Worm (Caenorhabditis elegans): ENCODE results near the gene Y9C12A.1.

The Y9C12A.1 gene

ce11 chrX:726295-726694, 43.7 kb upstream of the Y9C12A.1 start:
- TF ChIP-seq elt-1 (tag; optimal IDR thresholded peaks at IDR 0.05) (no peak), fos-1 (tag; optimal IDR thresholded peaks at IDR 0.05) (peak; percentile 47), crh-2 (tag; optimal IDR thresholded peaks at IDR 0.05) (peak; percentile 2), ztf-1 (GFP tag; conservative IDR thresholded peaks at IDR 0.05) (no peak), C34F6.9 (tag; optimal IDR thresholded peaks at IDR 0.05) (peak; percentile 4), lin-11 (tag; optimal IDR thresholded peaks at IDR 0.05) (no peak), ztf-4 (tag; optimal IDR thresholded peaks at IDR 0.05) (no peak)

- TF ChIP-seq snpc-4 (tag; optimal IDR thresholded peaks at IDR 0.05) (no peak), ZK546.5 (tag; optimal IDR thresholded peaks at IDR 0.05) (no peak), lin-39 (tag; optimal IDR thresholded peaks at IDR 0.05) (no peak), F13H6.1 (tag; optimal IDR thresholded peaks at IDR 0.05) (no peak), elt-1 (tag; optimal IDR thresholded peaks at IDR 0.05) (no peak), ama-1 (optimal IDR thresholded peaks at IDR 0.05) (no peak), alr-1 (tag; optimal IDR thresholded peaks at IDR 0.05) (no peak), blmp-1 (tag; optimal IDR thresholded peaks at IDR 0.05; ENCODE audit: insufficient read depth) (no peak), aly-2 (tag; optimal IDR thresholded peaks at IDR 0.05) (no peak), mdl-1 (tag; optimal IDR thresholded peaks at IDR 0.05) (no peak), egl-27 (tag; optimal IDR thresholded peaks at IDR 0.05) (no peak), nhr-10 (tag; optimal IDR thresholded peaks at IDR 0.05) (no peak), nhr-6 (tag; optimal IDR thresholded peaks at IDR 0.05) (no peak), peb-1 (tag; optimal IDR thresholded peaks at IDR 0.05) (no peak)
Observed at ce11 chrX:725868-726267, 43.3 kb upstream of the Y9C12A.1 start, which contains the start of gene sli-1. Gene sli-1, minus strand, starts transcription at chrX:725968.

ce11 chrX:714398-714797, 31.8 kb upstream of the Y9C12A.1 start, which contains the start of gene irk-2:
Gene irk-2, minus strand, starts transcription at chrX:714498.
- TF ChIP-seq peb-1 (tag; optimal IDR thresholded peaks at IDR 0.05) (no peak), sma-3 (GFP tag; optimal IDR thresholded peaks at IDR 0.05) (no peak), lin-11 (tag; optimal IDR thresholded peaks at IDR 0.05) (no peak), nhr-129 (tag; optimal IDR thresholded peaks at IDR 0.05) (no peak), R02D3.7 (tag; optimal IDR thresholded peaks at IDR 0.05) (no peak), unc-55 (GFP tag; optimal IDR thresholded peaks at IDR 0.05) (no peak), nhr-6 (tag; optimal IDR thresholded peaks at IDR 0.05) (no peak), Y55F3AM.14 (GFP tag; optimal IDR thresholded peaks at IDR 0.05) (no peak)

ce11 chrX:706490-706889, 23.9 kb upstream of the Y9C12A.1 start, which contains the start of gene M02A10.1:
Gene M02A10.1, plus strand, starts transcription at chrX:706790.
- TF ChIP-seq nhr-21 (tag; optimal IDR thresholded peaks at IDR 0.05) = no peak

ce11 chrX:696253-696652, 13.7 kb upstream of the Y9C12A.1 start:
- no peak for TF ChIP-seq ama-1 (optimal IDR thresholded peaks at IDR 0.05)
- TF ChIP-seq zag-1 (tag; optimal IDR thresholded peaks at IDR 0.05) = no peak
- no peak for TF ChIP-seq lin-13 (GFP tag; optimal IDR thresholded peaks at IDR 0.05)
- no peak for TF ChIP-seq egl-27 (tag; optimal IDR thresholded peaks at IDR 0.05)
- TF ChIP-seq sma-9 (GFP tag; optimal IDR thresholded peaks at IDR 0.05) = no peak
- TF ChIP-seq sma-9 (tag; optimal IDR thresholded peaks at IDR 0.05) = no peak
- TF ChIP-seq C34F6.9 (tag; optimal IDR thresholded peaks at IDR 0.05) = no peak

- TF ChIP-seq F13H6.1 (tag; optimal IDR thresholded peaks at IDR 0.05) (no peak), unc-55 (GFP tag; optimal IDR thresholded peaks at IDR 0.05) (no peak), ceh-82 (tag; optimal IDR thresholded peaks at IDR 0.05) (no peak), ama-1 (optimal IDR thresholded peaks at IDR 0.05) (no peak), nhr-12 (tag; optimal IDR thresholded peaks at IDR 0.05) (no peak), fos-1 (tag; optimal IDR thresholded peaks at IDR 0.05) (no peak), nhr-23 (tag; optimal IDR thresholded peaks at IDR 0.05) (no peak), R02D3.7 (tag; optimal IDR thresholded peaks at IDR 0.05) (no peak), elt-1 (tag; optimal IDR thresholded peaks at IDR 0.05) (no peak), unc-39 (tag; optimal IDR thresholded peaks at IDR 0.05) (no peak), ceh-16 (tag; optimal IDR thresholded peaks at IDR 0.05) (no peak), lsy-2 (tag; optimal IDR thresholded peaks at IDR 0.05) (no peak)
Observed at ce11 chrX:691613-692012, 9.0 kb upstream of the Y9C12A.1 start, which contains the start of gene ncam-1. Gene ncam-1, plus strand, starts transcription at chrX:691913.
